Worm (Caenorhabditis elegans): ENCODE measurements around the gene B0457.6.

DNA sequence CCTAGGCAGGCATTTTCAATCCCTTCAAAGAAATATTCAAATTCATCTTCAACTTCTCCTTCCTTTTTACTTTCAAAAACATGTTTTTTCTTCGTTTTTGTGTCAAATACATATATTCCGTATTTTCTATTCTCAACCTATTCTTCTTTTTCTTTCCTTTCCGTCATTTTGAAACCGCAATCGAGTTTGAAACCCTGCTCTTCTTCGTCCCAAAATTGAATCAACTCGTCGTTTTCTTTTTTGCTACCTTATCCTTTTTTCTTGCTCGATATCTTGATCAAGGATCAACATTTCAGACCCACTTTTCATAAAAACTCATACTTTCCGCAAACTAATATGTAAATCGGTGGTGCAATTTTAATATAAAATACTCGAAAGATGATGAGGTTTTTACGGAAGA is 22.9 kb downstream of the B0457.6 start:
- TF ChIP-seq unc-39 (tag; optimal IDR thresholded peaks at IDR 0.05), result no peak
- TF ChIP-seq ztf-11 (tag; optimal IDR thresholded peaks at IDR 0.05), result no peak
- TF ChIP-seq ceh-39 (tag; optimal IDR thresholded peaks at IDR 0.05), result no peak
- no peak for TF ChIP-seq ceh-43 (GFP tag; optimal IDR thresholded peaks at IDR 0.05)
- TF ChIP-seq blmp-1 (tag; optimal IDR thresholded peaks at IDR 0.05), result no peak
- no peak for TF ChIP-seq snpc-4 (tag; optimal IDR thresholded peaks at IDR 0.05)
